Fruit fly (Drosophila melanogaster) whole organism, embryonic: ENCODE data around the gene CG6527.

Experiments used
- CG10147 ChIP-seq: fragments of 200-800 bp; sonication (Bioruptor generic); optimal IDR thresholded peaks from 2 replicates; lab custom pipeline; 2019; ENCODE audit warnings: missing biosample characterization, mild to moderate bottlenecking, missing genetic modification characterization, moderate library complexity
- CG10366 ChIP-seq: fragments of 200-800 bp; sonication (Bioruptor generic); IDR thresholded peaks from 2 replicates; pipeline ENCODE4 v1.3.6; 2022; ENCODE audit warnings: missing biosample characterization, missing genetic modification characterization
- CG10959 ChIP-seq: fragments of 200-800 bp; sonication (Bioruptor generic); IDR thresholded peaks from 2 replicates; pipeline ENCODE4 v1.3.6; 2022; ENCODE audit warnings: missing biosample characterization, missing genetic modification characterization
- CG14014 ChIP-seq: fragments of 200-800 bp; sonication (Bioruptor generic); IDR thresholded peaks from 2 replicates; pipeline ENCODE4 v1.3.6; 2022; ENCODE audit warnings: missing biosample characterization, missing genetic modification characterization
- CG16779 ChIP-seq: fragments of 200-800 bp; sonication (Bioruptor generic); IDR thresholded peaks from 2 replicates; pipeline ENCODE4 v1.3.6; 2022; ENCODE audit warnings: missing biosample characterization, missing genetic modification characterization
- CG30431 ChIP-seq: fragments of 200-800 bp; sonication (Bioruptor generic); optimal IDR thresholded peaks from 2 replicates; lab custom pipeline; 2017; ENCODE audit warnings: missing biosample characterization, missing genetic modification characterization
- CG3065 ChIP-seq: fragments of 200-800 bp; sonication (Bioruptor generic); optimal IDR thresholded peaks from 2 replicates; lab custom pipeline; 2016; ENCODE audit warnings: missing biosample characterization, missing genetic modification characterization
- CG4360 ChIP-seq: fragments of 200-800 bp; sonication (Bioruptor generic); IDR thresholded peaks from 2 replicates; pipeline ENCODE4 v1.3.6; 2022; ENCODE audit warnings: missing biosample characterization, missing genetic modification characterization
- CG4707 ChIP-seq: fragments of 200-800 bp; sonication (Bioruptor generic); optimal IDR thresholded peaks from 2 replicates; lab custom pipeline; 2018; ENCODE audit warnings: missing biosample characterization, mild to moderate bottlenecking, missing genetic modification characterization, moderate library complexity
- CG7372 ChIP-seq: fragments of 200-800 bp; sonication (Bioruptor generic); IDR thresholded peaks from 2 replicates; pipeline ENCODE4 v1.3.6; 2022; ENCODE audit warnings: missing biosample characterization, missing genetic modification characterization
- CG7556 ChIP-seq: fragments of 200-800 bp; sonication (Bioruptor generic); optimal IDR thresholded peaks from 2 replicates; lab custom pipeline; 2017; ENCODE audit warnings: missing biosample characterization, mild to moderate bottlenecking, missing genetic modification characterization
- Dbx ChIP-seq: fragments of 200-800 bp; sonication (Bioruptor generic); IDR thresholded peaks from 3 replicates; pipeline ENCODE4 v1.3.6; 2022; ENCODE audit warnings: missing biosample characterization, missing genetic modification characterization
- Dfd ChIP-seq, 2 experiments: fragments of >200 bp; optimal IDR thresholded peaks; 2 replicates each; lab custom pipeline; 2017; ENCODE audit warnings: missing biosample characterization in 2 of 2, missing genetic modification characterization in 2 of 2
- Dip2 ChIP-seq: fragments of 200-800 bp; sonication (Bioruptor generic); IDR thresholded peaks from 2 replicates; pipeline ENCODE4 v1.3.6; 2022; ENCODE audit warnings: missing biosample characterization, missing genetic modification characterization
- Ets97D ChIP-seq: fragments of 200-800 bp; sonication (Bioruptor generic); optimal IDR thresholded peaks from 3 replicates; lab custom pipeline; 2016; ENCODE audit warnings: missing biosample characterization, missing genetic modification characterization
- Fer2 ChIP-seq: fragments of 200-800 bp; sonication (Bioruptor generic); optimal IDR thresholded peaks from 2 replicates; lab custom pipeline; 2018; ENCODE audit warnings: missing biosample characterization, mild to moderate bottlenecking, missing genetic modification characterization, moderate library complexity
- Fer3 ChIP-seq: fragments of 200-800 bp; sonication (Bioruptor generic); optimal IDR thresholded peaks from 2 replicates; lab custom pipeline; 2018; ENCODE audit warnings: missing biosample characterization, mild to moderate bottlenecking, missing genetic modification characterization, moderate library complexity
- Hmr ChIP-seq: fragments of 200-800 bp; sonication (Bioruptor generic); optimal IDR thresholded peaks from 3 replicates; lab custom pipeline; 2017; ENCODE audit warnings: mild to moderate bottlenecking, missing biosample characterization, missing genetic modification reagents, missing genetic modification characterization
- Hr39 ChIP-seq: fragments of >200 bp; optimal IDR thresholded peaks from 2 replicates; lab custom pipeline; 2017
- Hr51 ChIP-seq, 2 experiments: fragments of 200-800 bp; sonication (Bioruptor generic); optimal IDR thresholded peaks; 2 replicates in 1 of 2; 3 replicates in 1 of 2; lab custom pipeline; 2016 to 2018; ENCODE audit warnings: missing biosample characterization in 2 of 2, missing genetic modification characterization in 2 of 2, mild to moderate bottlenecking in 1 of 2, moderate library complexity in 1 of 2
- Max ChIP-seq: fragments of 200-800 bp; sonication (Bioruptor generic); optimal IDR thresholded peaks from 2 replicates; lab custom pipeline; 2016; ENCODE audit warnings: missing biosample characterization, mild to moderate bottlenecking, missing genetic modification characterization
- NFAT ChIP-seq: fragments of 200-800 bp; sonication (Bioruptor generic); IDR thresholded peaks from 2 replicates; pipeline ENCODE4 v1.3.6; 2022; ENCODE audit warnings: missing biosample characterization, missing genetic modification characterization
- Nf-YC ChIP-seq: fragments of 200-800 bp; optimal IDR thresholded peaks from 3 replicates; lab custom pipeline; 2019; ENCODE audit warnings: missing biosample characterization, mild to moderate bottlenecking, missing genetic modification characterization, moderate library complexity
- Ravus ChIP-seq: fragments of 200-800 bp; sonication (Bioruptor generic); IDR thresholded peaks from 2 replicates; pipeline ENCODE4 v1.3.6; 2022; ENCODE audit warnings: missing biosample characterization, missing genetic modification characterization
- Sin3A ChIP-seq: fragments of >200 bp; optimal IDR thresholded peaks from 2 replicates; lab custom pipeline; 2018
- abd-A ChIP-seq: fragments of 200-800 bp; sonication (Bioruptor generic); optimal IDR thresholded peaks from 3 replicates; lab custom pipeline; 2019; ENCODE audit warnings: missing biosample characterization, mild to moderate bottlenecking, missing genetic modification characterization, moderate library complexity
- ac ChIP-seq: fragments of 200-800 bp; sonication (Bioruptor generic); optimal IDR thresholded peaks from 3 replicates; lab custom pipeline; 2017; ENCODE audit warnings: missing biosample characterization, mild to moderate bottlenecking, missing genetic modification characterization
- cato ChIP-seq: fragments of 200-800 bp; sonication (Bioruptor generic); optimal IDR thresholded peaks from 2 replicates; lab custom pipeline; 2016; ENCODE audit warnings: missing biosample characterization, missing genetic modification characterization, borderline replicate concordance
- dimm ChIP-seq: fragments of 200-800 bp; sonication (Bioruptor generic); IDR thresholded peaks from 2 replicates; pipeline ENCODE4 v1.3.6; 2022; ENCODE audit warnings: missing biosample characterization, missing genetic modification characterization
- disco-r ChIP-seq: fragments of 200-800 bp; sonication (Bioruptor generic); optimal IDR thresholded peaks from 2 replicates; lab custom pipeline; 2016; ENCODE audit warnings: missing biosample characterization, missing genetic modification characterization
- dysf ChIP-seq: fragments of 200-800 bp; sonication (Bioruptor generic); IDR thresholded peaks from 3 replicates; pipeline ENCODE4 v1.3.6; 2022; ENCODE audit warnings: missing biosample characterization, missing genetic modification characterization
- fd64A ChIP-seq: fragments of 200-800 bp; sonication (Bioruptor generic); optimal IDR thresholded peaks from 3 replicates; lab custom pipeline; 2018; ENCODE audit warnings: missing biosample characterization, mild to moderate bottlenecking, missing genetic modification characterization
- gcm ChIP-seq: fragments of 200-800 bp; sonication (Bioruptor generic); optimal IDR thresholded peaks from 2 replicates; lab custom pipeline; 2019; ENCODE audit warnings: missing biosample characterization, mild to moderate bottlenecking, missing genetic modification characterization, moderate library complexity
- kni ChIP-seq: fragments of 200-800 bp; sonication (Bioruptor generic); optimal IDR thresholded peaks from 3 replicates; lab custom pipeline; 2017; ENCODE audit warnings: mild to moderate bottlenecking, missing biosample characterization, missing genetic modification reagents, missing genetic modification characterization
- lov ChIP-seq, 2 experiments: fragments of 200-800 bp in 1 of 2; fragments of >200 bp in 1 of 2; sonication (Bioruptor generic) in 1 of 2; IDR thresholded peaks in 1 of 2; optimal IDR thresholded peaks in 1 of 2; 2 replicates in 1 of 2; 3 replicates in 1 of 2; pipeline versions ENCODE4 v1.3.6 to Lab custom; 2017 to 2022; ENCODE audit warnings: missing biosample characterization in 1 of 2, missing genetic modification characterization in 1 of 2
- sens ChIP-seq: fragments of 200-800 bp; sonication (Bioruptor generic); peaks from one replicate; lab custom pipeline; 2016; ENCODE audit warnings: missing biosample characterization, missing genetic modification characterization
- sisA ChIP-seq: fragments of 200-800 bp; sonication (Bioruptor generic); IDR thresholded peaks from 2 replicates; pipeline ENCODE4 v1.3.6; 2022; ENCODE audit warnings: missing biosample characterization, missing genetic modification characterization
- tna ChIP-seq: fragments of 200-800 bp; sonication (Bioruptor generic); IDR thresholded peaks from 2 replicates; pipeline ENCODE4 v1.3.6; 2022; ENCODE audit warnings: missing biosample characterization, missing genetic modification characterization; ENCODE audit not compliant: partially characterized antibody
- unc-4 ChIP-seq: fragments of 200-800 bp; sonication (Bioruptor generic); IDR thresholded peaks from 2 replicates; pipeline ENCODE4 v1.3.6; 2022; ENCODE audit warnings: missing biosample characterization, missing genetic modification characterization; ENCODE audit not compliant: partially characterized antibody
- wek ChIP-seq: fragments of 200-800 bp; sonication (Bioruptor generic); optimal IDR thresholded peaks from 3 replicates; lab custom pipeline; 2018; ENCODE audit warnings: missing biosample characterization, mild to moderate bottlenecking, missing genetic modification characterization, moderate library complexity

CG6527 gene

DNA sequence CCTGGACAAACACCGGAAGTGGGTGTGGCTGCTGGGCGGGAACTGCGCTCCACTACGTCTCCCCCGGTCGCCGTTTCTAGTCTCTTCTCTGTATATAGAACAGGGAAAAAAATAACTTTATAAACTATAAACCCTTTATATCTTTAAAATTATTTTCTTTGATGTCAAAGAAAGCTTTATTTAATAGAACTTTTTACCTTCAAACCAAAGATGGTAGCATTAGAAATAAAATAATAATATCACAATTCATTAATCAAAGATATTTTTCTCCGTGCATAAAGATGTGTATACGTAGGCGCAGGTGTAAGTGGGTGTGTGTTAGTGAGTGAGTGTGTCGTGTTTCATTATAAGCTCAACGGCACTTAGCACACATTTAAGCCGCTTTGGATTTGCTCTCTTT lies 40.6 kb upstream of the CG6527 start (continued):
- TF ChIP-seq dysf (GFP tag; lab: Robert Waterston, UW) (peak; percentile 20; the same call in 1 of the 3 replicates), Hmr (GFP tag; lab: Kevin White, UChicago) (peak; percentile 37), Dbx (GFP tag; lab: Robert Waterston, UW) (0 out of 3 replicates have a peak, but pooled peaks have one; percentile 26), CG14014 (GFP tag; lab: Robert Waterston, UW) (no peak), sens (GFP tag; lab: Kevin White, UChicago) (peak; percentile 11), Hr51 (GFP tag; optimal IDR thresholded peaks at IDR 0.05; lab: Kevin White, UChicago) (peak in 1 of 2 experiments; percentile 25)
- TF ChIP-seq, all 482 proteins: peak for 26

- TF ChIP-seq Dip2 (GFP tag; lab: Robert Waterston, UW) (no peak), fd64A (GFP tag; lab: Kevin White, UChicago) (no peak), Ets97D (GFP tag; lab: Kevin White, UChicago) (no peak), Dfd (GFP tag; optimal IDR thresholded peaks at IDR 0.05; lab: Kevin White, UChicago) (peak in 1 of 2 experiments; percentile 79), CG16779 (GFP tag; lab: Robert Waterston, UW) (no peak), CG4360 (peak; percentile 57), CG30431 (GFP tag; lab: Kevin White, UChicago) (no peak), Sin3A (no peak), wek (GFP tag; lab: Kevin White, UChicago) (no peak), Fer3 (tag; lab: Kevin White, UChicago) (no peak), Nf-YC (tag; lab: Kevin White, UChicago) (no peak)
- TF ChIP-seq, all 482 proteins: peak for 2
Observed at dm6 chr3L:10584965-10585364, 26.1 kb upstream of the CG6527 start.

DNA sequence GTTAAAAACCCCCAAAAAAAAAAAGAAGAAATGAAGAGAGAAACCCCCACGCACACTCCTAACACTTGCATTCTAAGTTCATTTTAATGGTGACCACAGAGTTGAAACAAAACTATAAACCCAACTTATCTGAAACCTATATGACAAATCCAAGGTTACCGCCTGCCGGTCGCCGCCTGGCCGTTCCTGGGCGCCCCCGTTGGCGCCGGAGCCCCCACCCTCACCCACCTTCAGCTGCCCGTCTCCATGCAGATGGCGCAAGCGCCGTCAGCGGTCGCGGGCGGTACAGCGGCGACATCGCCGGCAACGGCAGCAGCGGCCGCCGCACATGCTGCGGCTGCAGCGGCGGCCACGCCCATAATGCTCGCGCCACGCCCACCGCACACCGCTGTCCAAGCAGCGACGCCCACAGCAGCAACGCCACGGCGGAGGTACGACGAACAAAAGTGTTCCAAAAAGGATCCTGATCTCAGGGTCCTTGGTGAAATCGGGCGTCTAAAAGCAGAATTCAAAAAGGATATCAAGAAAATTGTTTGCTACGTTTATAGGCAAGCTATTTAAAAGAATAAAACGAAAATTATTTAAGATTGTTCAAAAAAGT lies 22.9 kb upstream of the CG6527 start:
- TF ChIP-seq dimm (GFP tag; lab: Robert Waterston, UW) (no peak), NFAT (no peak), ac (no peak), Dbx (GFP tag; lab: Robert Waterston, UW) (0 out of 3 replicates have a peak, but pooled peaks have one; percentile 38), Hr39 (lab: Kevin White, UChicago) (peak; percentile 77), cato (GFP tag; lab: Kevin White, UChicago) (no peak), disco-r (GFP tag; lab: Kevin White, UChicago) (no peak), CG7556 (GFP tag; lab: Kevin White, UChicago) (no peak), CG3065 (peak; percentile 39), Ravus (no peak), CG10366 (GFP tag; lab: Robert Waterston, UW) (no peak), unc-4 (no peak), lov (optimal IDR thresholded peaks at IDR 0.05; lab: Kevin White, UChicago) (no peak), lov (GFP tag; IDR thresholded peaks at IDR 0.05; lab: Robert Waterston, UW) (0 out of 3 replicates have a peak, but pooled peaks have one; percentile 13), CG10147 (GFP tag; lab: Kevin White, UChicago) (no peak), tna (GFP tag; lab: Robert Waterston, UW) (no peak), kni (GFP tag; lab: Kevin White, UChicago) (no peak), Fer2 (tag; lab: Kevin White, UChicago) (no peak), gcm (no peak), Sin3A (no peak), sisA (GFP tag; lab: Robert Waterston, UW) (no peak), CG7372 (no peak), abd-A (tag; lab: Kevin White, UChicago) (no peak), CG10959 (peak; percentile 18; the same call in 1 of the 2 replicates), CG4707 (GFP tag; lab: Kevin White, UChicago) (no peak), Max (no peak)
